Fruit fly (Drosophila melanogaster) whole organism, embryonic: Measurements from ENCODE around the gene CG17349.

Experiments
- CG11560 ChIP-seq: fragments of 200-800 bp; sonication (Bioruptor generic); IDR thresholded peaks from 3 replicates; pipeline ENCODE4 v1.3.6; 2022; ENCODE audit warnings: missing biosample characterization, missing genetic modification characterization
- CG12299 ChIP-seq: fragments of 200-800 bp; sonication (Bioruptor generic); optimal IDR thresholded peaks from 2 replicates; lab custom pipeline; 2018; ENCODE audit warnings: missing biosample characterization, mild to moderate bottlenecking, missing genetic modification characterization
- CG15073 ChIP-seq: fragments of 200-800 bp; sonication (Bioruptor generic); optimal IDR thresholded peaks from 2 replicates; lab custom pipeline; 2016; ENCODE audit warnings: missing biosample characterization, missing genetic modification characterization
- CTCF ChIP-seq: fragments of 200-800 bp; sonication (Bioruptor generic); optimal IDR thresholded peaks from 2 replicates; lab custom pipeline; 2017; ENCODE audit warnings: missing biosample characterization, mild to moderate bottlenecking, missing genetic modification characterization, moderate library complexity
- Dfd ChIP-seq, 2 experiments: fragments of >200 bp; optimal IDR thresholded peaks; 2 replicates each; lab custom pipeline; 2017; ENCODE audit warnings: missing biosample characterization in 2 of 2, missing genetic modification characterization in 2 of 2
- Oli ChIP-seq: fragments of 200-800 bp; sonication (Bioruptor generic); optimal IDR thresholded peaks from 2 replicates; lab custom pipeline; 2018; ENCODE audit warnings: missing biosample characterization, mild to moderate bottlenecking, missing genetic modification characterization, moderate library complexity
- Sry-δ ChIP-seq: fragments of 200-800 bp; sonication (Bioruptor generic); optimal IDR thresholded peaks from 2 replicates; lab custom pipeline; 2016; ENCODE audit warnings: missing biosample characterization, missing genetic modification characterization
- en ChIP-seq: fragments of 200-800 bp; sonication (Bioruptor generic); optimal IDR thresholded peaks from 2 replicates; lab custom pipeline; 2016; ENCODE audit warnings: missing biosample characterization, missing genetic modification characterization
- gsb-n ChIP-seq: fragments of 200-800 bp; sonication (Bioruptor generic); optimal IDR thresholded peaks from 3 replicates; lab custom pipeline; 2018; ENCODE audit warnings: missing biosample characterization, mild to moderate bottlenecking, missing genetic modification characterization
- p53 ChIP-seq: fragments of 200-800 bp; sonication (Bioruptor generic); optimal IDR thresholded peaks from 2 replicates; lab custom pipeline; 2016; ENCODE audit warnings: missing biosample characterization, missing genetic modification characterization
- pros ChIP-seq: fragments of 200-800 bp; sonication (Bioruptor generic); optimal IDR thresholded peaks from 3 replicates; lab custom pipeline; 2019; ENCODE audit warnings: missing biosample characterization, mild to moderate bottlenecking, missing genetic modification characterization, moderate library complexity
- slp2 ChIP-seq: fragments of 200-800 bp; sonication (Bioruptor generic); optimal IDR thresholded peaks from 2 replicates; lab custom pipeline; 2016; ENCODE audit warnings: missing biosample characterization, missing genetic modification characterization

dm6 chr2L:19339023-19339422 is 31.2 kb upstream of the CG17349 start:
- TF ChIP-seq CG15073 (no peak), en (GFP tag; lab: Kevin White, UChicago) (no peak), gsb-n (tag; lab: Kevin White, UChicago) (no peak), CG11560 (tag; lab: Robert Waterston, UW) (no peak), Dfd (GFP tag; optimal IDR thresholded peaks at IDR 0.05; lab: Kevin White, UChicago) (no peak), CTCF (no peak), slp2 (GFP tag; lab: Kevin White, UChicago) (no peak), Oli (tag; lab: Kevin White, UChicago) (no peak), p53 (GFP tag; lab: Kevin White, UChicago) (no peak), pros (GFP tag; lab: Kevin White, UChicago) (no peak), Sry-δ (no peak), CG12299 (tag; lab: Kevin White, UChicago) (no peak)
